Worm (Caenorhabditis elegans): Measurements from ENCODE around the gene gcy-29.

gcy-29 gene

ce11 chrII:14582206-14582605, 33.6 kb upstream of the gcy-29 start, which contains the start of gene C01G12.3:
TSS of gene C01G12.3 (minus strand) at chrII:14582306.
- TF ChIP-seq ceh-36 (tag; optimal IDR thresholded peaks at IDR 0.05) (no peak), hmg-4 (GFP tag; optimal IDR thresholded peaks at IDR 0.05) (no peak), tra-4 (tag; optimal IDR thresholded peaks at IDR 0.05) (no peak), hmbx-1 (tag; optimal IDR thresholded peaks at IDR 0.05) (no peak)

ce11 chrII:14580549-14580948, 32.0 kb upstream of the gcy-29 start, which contains the start of the genes nspb-8 and nspb-9:
TSS of gene nspb-8 (minus strand) at chrII:14580649.
TSS of gene nspb-9 (plus strand) at chrII:14580859.
- TF ChIP-seq ama-1 (optimal IDR thresholded peaks at IDR 0.05): no peak
- TF ChIP-seq pes-1 (GFP tag; IDR thresholded peaks at IDR 0.05): no peak
- no peak for TF ChIP-seq ceh-36 (tag; optimal IDR thresholded peaks at IDR 0.05)
- TF ChIP-seq B0310.2 (tag; optimal IDR thresholded peaks at IDR 0.05): no peak
- TF ChIP-seq flt-1 (GFP tag; IDR thresholded peaks at IDR 0.05): no peak
- TF ChIP-seq ceh-13 (GFP tag; optimal IDR thresholded peaks at IDR 0.05): no peak
- TF ChIP-seq aly-1 (tag; optimal IDR thresholded peaks at IDR 0.05): no peak
- TF ChIP-seq hnd-1 (tag; optimal IDR thresholded peaks at IDR 0.05): no peak
- TF ChIP-seq tbx-37 (GFP tag; conservative IDR thresholded peaks at IDR 0.05): no peak
- no peak for TF ChIP-seq F13C5.2 (tag; optimal IDR thresholded peaks at IDR 0.05)
- TF ChIP-seq tbx-11 (GFP tag; IDR thresholded peaks at IDR 0.05): no peak
- TF ChIP-seq tra-4 (tag; optimal IDR thresholded peaks at IDR 0.05): no peak
- no peak for TF ChIP-seq hmbx-1 (tag; optimal IDR thresholded peaks at IDR 0.05)

- TF ChIP-seq F13C5.2 (tag; optimal IDR thresholded peaks at IDR 0.05) (no peak), scrt-1 (GFP tag; IDR thresholded peaks at IDR 0.05) (no peak), sea-1 (GFP tag; conservative IDR thresholded peaks at IDR 0.05) (no peak), ceh-13 (GFP tag; optimal IDR thresholded peaks at IDR 0.05) (no peak), pes-1 (GFP tag; IDR thresholded peaks at IDR 0.05) (no peak), tra-4 (tag; optimal IDR thresholded peaks at IDR 0.05) (no peak), hnd-1 (tag; optimal IDR thresholded peaks at IDR 0.05) (no peak), hmbx-1 (tag; optimal IDR thresholded peaks at IDR 0.05) (no peak), flt-1 (GFP tag; IDR thresholded peaks at IDR 0.05) (no peak), B0310.2 (tag; optimal IDR thresholded peaks at IDR 0.05) (no peak), ets-7 (tag; optimal IDR thresholded peaks at IDR 0.05) (no peak), ceh-36 (tag; optimal IDR thresholded peaks at IDR 0.05) (no peak), ama-1 (optimal IDR thresholded peaks at IDR 0.05) (no peak), tbx-37 (GFP tag; conservative IDR thresholded peaks at IDR 0.05) (no peak), aly-1 (tag; optimal IDR thresholded peaks at IDR 0.05) (no peak), hmg-4 (GFP tag; optimal IDR thresholded peaks at IDR 0.05) (no peak), tbx-11 (GFP tag; IDR thresholded peaks at IDR 0.05) (no peak)
Observed at ce11 chrII:14578716-14579115, 30.1 kb upstream of the gcy-29 start, which contains the start of gene C01G12.9. TSS of gene C01G12.9 (plus strand) at chrII:14579016.

- TF ChIP-seq B0310.2 (tag; optimal IDR thresholded peaks at IDR 0.05) (no peak), aly-1 (tag; optimal IDR thresholded peaks at IDR 0.05) (no peak), tbx-37 (GFP tag; conservative IDR thresholded peaks at IDR 0.05) (no peak), ceh-36 (tag; optimal IDR thresholded peaks at IDR 0.05) (no peak), tbx-11 (GFP tag; IDR thresholded peaks at IDR 0.05) (no peak), sea-1 (GFP tag; conservative IDR thresholded peaks at IDR 0.05) (no peak), F13C5.2 (tag; optimal IDR thresholded peaks at IDR 0.05) (no peak), flt-1 (GFP tag; IDR thresholded peaks at IDR 0.05) (no peak), hmg-4 (GFP tag; optimal IDR thresholded peaks at IDR 0.05) (no peak), ama-1 (optimal IDR thresholded peaks at IDR 0.05) (no peak), scrt-1 (GFP tag; IDR thresholded peaks at IDR 0.05) (no peak), hnd-1 (tag; optimal IDR thresholded peaks at IDR 0.05) (no peak), ets-7 (tag; optimal IDR thresholded peaks at IDR 0.05) (no peak)
Observed at ce11 chrII:14578013-14578412, 29.4 kb upstream of the gcy-29 start, which contains the start of gene nspb-7. TSS of gene nspb-7 (plus strand) at chrII:14578313.

ce11 chrII:14576429-14576828, 27.8 kb upstream of the gcy-29 start, which contains the start of gene C01G12.13:
TSS of gene C01G12.13 (plus strand) at chrII:14576729.
- TF ChIP-seq hmbx-1 (tag; optimal IDR thresholded peaks at IDR 0.05) (no peak), flt-1 (GFP tag; IDR thresholded peaks at IDR 0.05) (no peak), tbx-37 (GFP tag; conservative IDR thresholded peaks at IDR 0.05) (no peak), ama-1 (optimal IDR thresholded peaks at IDR 0.05) (no peak), hnd-1 (tag; optimal IDR thresholded peaks at IDR 0.05) (no peak), tra-4 (tag; optimal IDR thresholded peaks at IDR 0.05) (no peak), ets-7 (tag; optimal IDR thresholded peaks at IDR 0.05) (no peak), B0310.2 (tag; optimal IDR thresholded peaks at IDR 0.05) (no peak), scrt-1 (GFP tag; IDR thresholded peaks at IDR 0.05) (no peak), pes-1 (GFP tag; IDR thresholded peaks at IDR 0.05) (no peak), ceh-13 (GFP tag; optimal IDR thresholded peaks at IDR 0.05) (no peak), aly-1 (tag; optimal IDR thresholded peaks at IDR 0.05) (no peak), tbx-11 (GFP tag; IDR thresholded peaks at IDR 0.05) (no peak), ceh-36 (tag; optimal IDR thresholded peaks at IDR 0.05) (no peak), sea-1 (GFP tag; conservative IDR thresholded peaks at IDR 0.05) (no peak)

- TF ChIP-seq pes-1 (GFP tag; IDR thresholded peaks at IDR 0.05): no peak
- no peak for TF ChIP-seq ama-1 (optimal IDR thresholded peaks at IDR 0.05)
- TF ChIP-seq flt-1 (GFP tag; IDR thresholded peaks at IDR 0.05): no peak
- TF ChIP-seq aly-1 (tag; optimal IDR thresholded peaks at IDR 0.05): no peak
- TF ChIP-seq ets-7 (tag; optimal IDR thresholded peaks at IDR 0.05): no peak
- TF ChIP-seq hmg-4 (GFP tag; optimal IDR thresholded peaks at IDR 0.05): no peak
- no peak for TF ChIP-seq hmbx-1 (tag; optimal IDR thresholded peaks at IDR 0.05)
- TF ChIP-seq tbx-37 (GFP tag; conservative IDR thresholded peaks at IDR 0.05): no peak
- TF ChIP-seq B0310.2 (tag; optimal IDR thresholded peaks at IDR 0.05): no peak
- no peak for TF ChIP-seq scrt-1 (GFP tag; IDR thresholded peaks at IDR 0.05)
- no peak for TF ChIP-seq F13C5.2 (tag; optimal IDR thresholded peaks at IDR 0.05)
- TF ChIP-seq tra-4 (tag; optimal IDR thresholded peaks at IDR 0.05): no peak
- no peak for TF ChIP-seq ceh-36 (tag; optimal IDR thresholded peaks at IDR 0.05)
- TF ChIP-seq sea-1 (GFP tag; conservative IDR thresholded peaks at IDR 0.05): no peak
- TF ChIP-seq hnd-1 (tag; optimal IDR thresholded peaks at IDR 0.05): no peak
- no peak for TF ChIP-seq ceh-13 (GFP tag; optimal IDR thresholded peaks at IDR 0.05)
- no peak for TF ChIP-seq tbx-11 (GFP tag; IDR thresholded peaks at IDR 0.05)
Observed at ce11 chrII:14574790-14575189, 26.2 kb upstream of the gcy-29 start.

ce11 chrII:14573315-14573714, 24.7 kb upstream of the gcy-29 start, which contains the start of gene madf-5:
TSS of gene madf-5 (plus strand) at chrII:14573615.
- TF ChIP-seq flt-1 (GFP tag; IDR thresholded peaks at IDR 0.05) (no peak), sea-1 (GFP tag; conservative IDR thresholded peaks at IDR 0.05) (no peak), hnd-1 (tag; optimal IDR thresholded peaks at IDR 0.05) (no peak), scrt-1 (GFP tag; IDR thresholded peaks at IDR 0.05) (no peak), ets-7 (tag; optimal IDR thresholded peaks at IDR 0.05) (no peak), aly-1 (tag; optimal IDR thresholded peaks at IDR 0.05) (no peak), ama-1 (optimal IDR thresholded peaks at IDR 0.05) (no peak), ceh-13 (GFP tag; optimal IDR thresholded peaks at IDR 0.05) (no peak), tra-4 (tag; optimal IDR thresholded peaks at IDR 0.05) (no peak), hmbx-1 (tag; optimal IDR thresholded peaks at IDR 0.05) (no peak), pes-1 (GFP tag; IDR thresholded peaks at IDR 0.05) (no peak)

All from whole organism, early embryonic.